Fruit fly (Drosophila melanogaster) S2 (cell line): ENCODE measurements around the gene MTF-1.

ENCODE experiments used
- CG8478 ChIP-seq: fragments of >200 bp; optimal IDR thresholded peaks from 2 replicates; lab custom pipeline; 2018
- CTCF ChIP-seq, 2 experiments: fragments of >200 bp; optimal IDR thresholded peaks; 2 replicates each; lab custom pipeline; 2018

Gene MTF-1

dm6 chr3L:9442625-9443282 is 12.6 kb downstream of the MTF-1 start, which contains the start of gene Srg3:
Srg3 (plus strand) TSS chr3L:9443232.
- TF ChIP-seq CTCF (optimal IDR thresholded peaks at IDR 0.05; lab: Kevin White, UChicago) (peak in 1 of 2 experiments; percentile 16), CG8478 (no peak)

dm6 chr3L:9446731-9447238 is 16.7 kb downstream of the MTF-1 start, which contains the start of gene CG3529:
CG3529 (plus strand) TSS chr3L:9446864.
- no peak for TF ChIP-seq CTCF (optimal IDR thresholded peaks at IDR 0.05; lab: Kevin White, UChicago)
- no peak for TF ChIP-seq CG8478

- TF ChIP-seq CG8478 (no peak), CTCF (optimal IDR thresholded peaks at IDR 0.05; lab: Kevin White, UChicago) (no peak)
These were observed 17.2 kb downstream of the MTF-1 start for dm6 chr3L:9447239-9447777.

- TF ChIP-seq CG8478 = no peak
- TF ChIP-seq CTCF (optimal IDR thresholded peaks at IDR 0.05; lab: Kevin White, UChicago) = no peak
These were observed 21.5 kb downstream of the MTF-1 start, which contains the start of the genes CG3448 and ghi for dm6 chr3L:9451522-9452118. CG3448 (minus strand) TSS chr3L:9451572. ghi (plus strand) TSS chr3L:9451876.

- TF ChIP-seq CTCF (optimal IDR thresholded peaks at IDR 0.05; lab: Kevin White, UChicago) (no peak), CG8478 (no peak)
These were observed 22.3 kb downstream of the MTF-1 start for dm6 chr3L:9452422-9452821.

- TF ChIP-seq CTCF (optimal IDR thresholded peaks at IDR 0.05; lab: Kevin White, UChicago) (peak in 1 of 2 experiments; percentile 23), CG8478 (no peak)
These were observed 25.8 kb downstream of the MTF-1 start, which contains the start of the genes phol and CG3552 for dm6 chr3L:9455819-9456388. phol (minus strand) TSS chr3L:9456281. CG3552 (plus strand) TSS chr3L:9456318.

- TF ChIP-seq CTCF (optimal IDR thresholded peaks at IDR 0.05; lab: Kevin White, UChicago) (no peak), CG8478 (no peak)
These were observed 26.3 kb downstream of the MTF-1 start for dm6 chr3L:9456389-9456788.

dm6 chr3L:9457619-9458092 is 27.5 kb downstream of the MTF-1 start, which contains the start of gene CG3437:
CG3437 (minus strand) TSS chr3L:9457669.
- no peak for TF ChIP-seq CG8478

dm6 chr3L:9460775-9461491 is 30.8 kb downstream of the MTF-1 start, which contains the start of the genes CG3434 and CG44838:
CG3434 (minus strand) TSS chr3L:9460799.
CG44838 (plus strand) TSS chr3L:9461050.
- TF ChIP-seq CTCF (optimal IDR thresholded peaks at IDR 0.05; lab: Kevin White, UChicago) (peak in 1 of 2 experiments; percentile 20), CG8478 (no peak)

dm6 chr3L:9461670-9462246 is 31.6 kb downstream of the MTF-1 start:
- TF ChIP-seq CTCF (optimal IDR thresholded peaks at IDR 0.05; lab: Kevin White, UChicago) (no peak), CG8478 (no peak)

dm6 chr3L:9462247-9462769 is 32.2 kb downstream of the MTF-1 start:
- TF ChIP-seq CTCF (optimal IDR thresholded peaks at IDR 0.05; lab: Kevin White, UChicago) = no peak
- TF ChIP-seq CG8478 = no peak

dm6 chr3L:9462794-9463193 is 32.7 kb downstream of the MTF-1 start:
- TF ChIP-seq CTCF (optimal IDR thresholded peaks at IDR 0.05; lab: Kevin White, UChicago) (no peak), CG8478 (no peak)

dm6 chr3L:9465652-9466244 is 35.6 kb downstream of the MTF-1 start:
- TF ChIP-seq CG8478 = no peak
- TF ChIP-seq CTCF (optimal IDR thresholded peaks at IDR 0.05; lab: Kevin White, UChicago) = no peak

dm6 chr3L:9466595-9466994 is 36.5 kb downstream of the MTF-1 start:
- TF ChIP-seq CG8478 (no peak), CTCF (optimal IDR thresholded peaks at IDR 0.05; lab: Kevin White, UChicago) (no peak)
